Worm (Caenorhabditis elegans) whole organism, young adult: ENCODE measurements around the gene C17B7.9.

Source experiments
- C06A6.2 ChIP-seq: fragments of 200-800 bp; sonication (Bioruptor generic); conservative IDR thresholded peaks from 2 replicates; pipeline ENCODE4 v1.3.6; 2022; ENCODE audit warnings: missing genetic modification characterization, missing compliant biosample characterization
- ceh-100 ChIP-seq: fragments of 200-800 bp; sonication (Bioruptor generic); IDR thresholded peaks from 2 replicates; pipeline ENCODE4 v1.3.6; 2022; ENCODE audit warnings: missing genetic modification reagents, missing genetic modification characterization, missing compliant biosample characterization
- dox-1 ChIP-seq: fragments of 200-800 bp; sonication (Bioruptor generic); IDR thresholded peaks from 2 replicates; pipeline ENCODE4 v1.3.6; 2022; ENCODE audit warnings: missing genetic modification reagents, missing genetic modification characterization, missing compliant biosample characterization
- lin-35 ChIP-seq, 3 experiments: fragments of 150-350 bp in 2 of 3; sonication (generic microtip) in 1 of 3; optimal IDR thresholded peaks; 2 replicates each; lab custom pipeline; 2014 to 2018; ENCODE audit warnings: missing biosample characterization in 3 of 3, missing genetic modification characterization in 3 of 3, missing genetic modification reagents in 3 of 3
- pbrm-1 ChIP-seq: fragments of 200-800 bp; sonication (Bioruptor generic); IDR thresholded peaks from 2 replicates; pipeline ENCODE4 v1.3.6; 2022; ENCODE audit warnings: missing genetic modification reagents, missing genetic modification characterization, missing compliant biosample characterization
- rcor-1 ChIP-seq: fragments of 200-800 bp; sonication (Bioruptor generic); IDR thresholded peaks from 2 replicates; pipeline ENCODE4 v1.3.6; 2022; ENCODE audit warnings: missing genetic modification reagents, missing genetic modification characterization, missing compliant biosample characterization
- snpc-4 ChIP-seq, 5 experiments: fragments of 150-350 bp in 1 of 5; sonication (generic microtip) in 4 of 5; optimal IDR thresholded peaks; 2 replicates each; lab custom pipeline; 2014 to 2018; ENCODE audit warnings: missing genetic modification characterization in 5 of 5, missing biosample characterization in 3 of 5, antibody characterized with exemption in 2 of 5, mild to moderate bottlenecking in 2 of 5, missing compliant biosample characterization in 2 of 5, missing genotype in 2 of 5, moderate library complexity in 2 of 5, missing genetic modification reagents in 1 of 5

ce11 chrV:3362475-3362874 lies 30.6 kb upstream of the C17B7.9 start, which contains the start of gene C04E12.4:
- TF ChIP-seq ceh-100 (GFP tag; lab: Robert Waterston, UW) (no peak), dox-1 (GFP tag; lab: Robert Waterston, UW) (no peak), snpc-4 (GFP tag; optimal IDR thresholded peaks at IDR 0.05; lab: Kevin White, UChicago) (no peak), snpc-4 (tag; optimal IDR thresholded peaks at IDR 0.05; lab: Kevin White, UChicago) (no peak), lin-35 (GFP tag; optimal IDR thresholded peaks at IDR 0.05; lab: Kevin White, UChicago) (no peak), C06A6.2 (GFP tag; lab: Robert Waterston, UW) (no peak), rcor-1 (GFP tag; lab: Robert Waterston, UW) (no peak), pbrm-1 (no peak)
